Fruit fly (Drosophila melanogaster) whole organism, prepupa: ENCODE measurements around the gene mRpS14.
A peak's percentile ranks its signal among the peaks of the same experiment; 100 is the strongest.

Source experiments
- CG11902 ChIP-seq: fragments of 200-800 bp; sonication (Bioruptor generic); optimal IDR thresholded peaks from 3 replicates; lab custom pipeline; 2016; ENCODE audit warnings: missing biosample characterization, missing genetic modification characterization
- CG7368 ChIP-seq: fragments of 200-800 bp; sonication (Bioruptor generic); optimal IDR thresholded peaks from 3 replicates; lab custom pipeline; 2016; ENCODE audit warnings: missing biosample characterization, missing genetic modification characterization
- Ets96B ChIP-seq: fragments of 200-800 bp; optimal IDR thresholded peaks from 2 replicates; lab custom pipeline; 2019; ENCODE audit warnings: missing biosample characterization, mild to moderate bottlenecking, missing genetic modification characterization, moderate library complexity
- Hr39 ChIP-seq: fragments of 200-800 bp; sonication (Bioruptor generic); optimal IDR thresholded peaks from 2 replicates; lab custom pipeline; 2016; ENCODE audit warnings: missing biosample characterization, missing genetic modification characterization
- Lpt ChIP-seq: fragments of 200-800 bp; sonication (Bioruptor generic); optimal IDR thresholded peaks from 3 replicates; lab custom pipeline; 2016; ENCODE audit warnings: missing biosample characterization, missing genetic modification characterization
- Sox15 ChIP-seq: fragments of 200-800 bp; sonication (Bioruptor generic); optimal IDR thresholded peaks from 3 replicates; lab custom pipeline; 2016; ENCODE audit warnings: missing biosample characterization, missing genetic modification characterization
- eg ChIP-seq: fragments of 200-800 bp; sonication (Bioruptor generic); IDR thresholded peaks from 3 replicates; pipeline ENCODE4 v1.3.6; 2022; ENCODE audit warnings: missing biosample characterization, missing genetic modification characterization

DNA sequence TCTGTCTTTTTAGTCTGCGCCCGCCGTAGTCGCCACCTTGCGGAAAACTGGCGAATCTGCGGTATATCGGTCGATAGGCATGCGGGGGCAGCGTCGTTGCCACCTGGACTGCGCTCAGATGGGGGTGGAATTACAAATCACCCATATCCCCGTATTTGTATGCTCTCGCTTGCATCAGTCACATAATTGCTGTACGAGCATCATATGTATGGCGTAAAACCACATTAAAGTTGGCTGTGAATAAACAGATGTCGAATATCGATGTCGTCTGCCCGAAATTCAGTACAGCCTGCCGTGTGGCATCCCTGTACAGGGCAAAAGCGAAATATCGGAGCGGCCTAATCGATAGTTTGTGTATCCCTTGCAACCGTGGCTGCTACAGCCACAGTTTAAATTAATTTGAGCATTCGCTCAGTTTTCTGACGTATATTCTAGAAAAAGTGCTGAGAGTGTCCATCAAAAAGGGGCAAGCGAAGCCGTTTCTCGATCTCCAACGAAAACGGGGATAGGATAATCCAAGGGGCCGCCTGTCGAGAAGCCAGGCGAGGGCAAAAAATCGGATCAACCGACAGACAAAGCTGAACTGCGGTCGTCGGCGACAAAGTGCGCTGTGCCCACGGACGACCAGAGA lies 41.8 kb upstream of the mRpS14 start, which contains the start of the genes Idh3a and CoRest:
- TF ChIP-seq CG11902 (GFP tag; lab: Kevin White, UChicago) (no peak), Lpt (no peak), eg (no peak), Sox15 (GFP tag; lab: Kevin White, UChicago) (peak; percentile 4), Ets96B (tag; lab: Kevin White, UChicago) (no peak), CG7368 (GFP tag; lab: Kevin White, UChicago) (no peak), Hr39 (GFP tag; lab: Kevin White, UChicago) (no peak)
